Worm (Caenorhabditis elegans) whole organism, early embryonic: ENCODE results near the gene hse-5.

Source experiments
- aly-1 ChIP-seq: sonication (generic microtip); optimal IDR thresholded peaks from 2 replicates; lab custom pipeline; 2016; ENCODE audit warnings: missing genetic modification characterization, missing compliant biosample characterization
- ama-1 ChIP-seq: fragments of 150-350 bp; optimal IDR thresholded peaks from 2 replicates; lab custom pipeline; 2014
- ceh-13 ChIP-seq: fragments of 200-800 bp; sonication (Bioruptor generic); optimal IDR thresholded peaks from 2 replicates; lab custom pipeline; 2018; ENCODE audit warnings: mild to moderate bottlenecking, missing genetic modification characterization, missing compliant biosample characterization
- flt-1 ChIP-seq: fragments of 200-800 bp; sonication (Bioruptor generic); IDR thresholded peaks from 2 replicates; pipeline ENCODE4 v1.3.6; 2022; ENCODE audit warnings: missing genetic modification characterization, missing compliant biosample characterization
- hnd-1 ChIP-seq: sonication (generic microtip); optimal IDR thresholded peaks from 2 replicates; lab custom pipeline; 2016; ENCODE audit warnings: missing genetic modification characterization, missing compliant biosample characterization

DNA sequence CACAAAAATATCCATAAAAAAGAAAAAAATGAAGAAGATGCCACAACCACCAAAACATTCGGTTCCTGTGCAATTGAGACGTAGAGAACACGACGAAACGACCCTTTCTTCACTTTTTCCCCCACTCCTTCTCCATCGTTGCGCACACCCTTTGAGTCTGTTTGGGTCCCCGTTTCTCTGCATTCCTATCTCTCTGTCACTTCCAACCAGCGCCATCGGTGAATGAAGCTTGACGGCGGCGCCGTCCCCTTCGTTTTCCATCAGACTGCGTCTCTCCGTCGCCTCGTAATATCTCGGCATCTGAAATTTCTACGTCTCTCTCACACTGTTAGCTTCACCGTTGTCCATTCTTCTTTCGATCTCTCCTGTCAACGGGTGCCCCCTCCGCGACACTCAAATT lies 9.5 kb upstream of the hse-5 start:
- TF ChIP-seq aly-1 (no peak), flt-1 (GFP tag; lab: Robert Waterston, UW) (no peak), hnd-1 (tag; lab: Kevin White, UChicago) (no peak), ama-1 (no peak), ceh-13 (GFP tag; lab: Kevin White, UChicago) (no peak)
